Worm (Caenorhabditis elegans): ENCODE measurements around the gene H03A11.2.

ce11 chrX:15229174-15229573 is 1.3 kb downstream of the H03A11.2 start:
- TF ChIP-seq elt-3 (tag; optimal IDR thresholded peaks at IDR 0.05): no peak
- TF ChIP-seq tbx-2 (tag; optimal IDR thresholded peaks at IDR 0.05): no peak
- TF ChIP-seq unc-39 (tag; optimal IDR thresholded peaks at IDR 0.05): no peak
- TF ChIP-seq nhr-43 (tag; optimal IDR thresholded peaks at IDR 0.05; ENCODE audit: poor library complexity, severe bottlenecking): no peak
- no peak for TF ChIP-seq fos-1 (tag; optimal IDR thresholded peaks at IDR 0.05)
- TF ChIP-seq fkh-10 (GFP tag; optimal IDR thresholded peaks at IDR 0.05): no peak
- no peak for TF ChIP-seq nhr-28 (tag; optimal IDR thresholded peaks at IDR 0.05)
- TF ChIP-seq snpc-4 (tag; optimal IDR thresholded peaks at IDR 0.05): no peak
- no peak for TF ChIP-seq nhr-25 (tag; optimal IDR thresholded peaks at IDR 0.05)
- TF ChIP-seq ceh-28 (tag; optimal IDR thresholded peaks at IDR 0.05): no peak
- no peak for TF ChIP-seq nhr-237 (tag; optimal IDR thresholded peaks at IDR 0.05)
- TF ChIP-seq pqm-1 (tag; optimal IDR thresholded peaks at IDR 0.05): peak; percentile 25
- TF ChIP-seq lsy-12 (tag; optimal IDR thresholded peaks at IDR 0.05): no peak
- TF ChIP-seq unc-62 (GFP tag; optimal IDR thresholded peaks at IDR 0.05): no peak
